Worm (Caenorhabditis elegans): Measurements from ENCODE around the gene Y1A5A.1.
A peak's percentile ranks its signal among the peaks of the same experiment; 100 is the strongest.

The Y1A5A.1 gene

DNA sequence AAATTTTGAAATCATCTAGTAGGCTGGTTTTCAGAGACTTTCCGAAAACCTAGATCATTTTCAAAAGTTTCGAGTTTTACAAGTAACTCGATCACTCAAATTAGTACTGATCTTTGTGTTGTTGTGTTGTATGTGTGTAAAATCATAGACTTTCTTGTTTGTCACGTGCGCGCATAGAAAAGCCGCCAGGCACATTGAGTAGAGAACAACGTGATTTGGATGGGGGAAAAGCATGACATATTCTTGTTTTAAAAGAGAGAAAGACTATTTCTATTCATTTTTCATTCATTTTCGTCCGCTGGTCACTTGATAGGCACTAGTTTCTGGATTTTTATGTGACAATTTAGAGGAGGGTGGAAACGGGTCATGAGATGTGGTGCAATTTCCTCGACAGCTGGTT, 32.2 kb downstream of the Y1A5A.1 start (continued):
- TF ChIP-seq nhr-28 (tag; optimal IDR thresholded peaks at IDR 0.05) (peak; percentile 52), gei-8 (GFP tag; optimal IDR thresholded peaks at IDR 0.05) (no peak), madf-5 (GFP tag; IDR thresholded peaks at IDR 0.05) (no peak)

DNA sequence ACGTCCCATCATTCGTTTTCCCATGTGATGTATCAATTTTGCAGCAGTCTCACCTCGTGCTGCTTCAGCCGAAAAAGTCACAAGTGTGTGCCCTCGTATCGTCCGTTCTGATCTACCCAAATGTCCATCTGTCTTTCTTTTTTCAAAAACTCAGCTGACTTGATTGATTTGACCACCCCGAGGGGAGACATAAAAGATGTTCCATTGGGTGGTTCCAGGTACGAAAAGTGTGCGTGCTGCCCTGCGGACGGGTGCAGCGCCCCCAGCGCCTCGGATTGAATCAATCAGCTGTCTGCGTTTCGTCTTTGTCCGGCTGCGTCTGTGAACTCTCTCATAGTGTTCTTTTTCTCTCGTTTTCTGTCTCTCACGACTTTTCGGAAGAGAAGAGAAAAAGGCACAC, 33.2 kb downstream of the Y1A5A.1 start:
- TF ChIP-seq lsy-2 (tag; optimal IDR thresholded peaks at IDR 0.05) (peak; percentile 1 to 65), egl-43 (GFP tag; IDR thresholded peaks at IDR 0.05) (no peak), zfp-3 (GFP tag; conservative IDR thresholded peaks at IDR 0.05) (no peak), hmg-1.1 (GFP tag; IDR thresholded peaks at IDR 0.05) (no peak; the same call in none of the 2 replicates), rbr-2 (tag; optimal IDR thresholded peaks at IDR 0.05) (peak; percentile 20), daf-16 (GFP tag; optimal IDR thresholded peaks at IDR 0.05) (no peak), daf-16 (tag; optimal IDR thresholded peaks at IDR 0.05) (peak; percentile 34), ceh-20 (GFP tag; IDR thresholded peaks at IDR 0.05) (peak; percentile 81), ceh-82 (tag; optimal IDR thresholded peaks at IDR 0.05) (no peak), dmd-6 (GFP tag; IDR thresholded peaks at IDR 0.05) (peak; percentile 69), aly-2 (tag; optimal IDR thresholded peaks at IDR 0.05) (no peak), nhr-28 (tag; optimal IDR thresholded peaks at IDR 0.05) (peak; percentile 70), nhr-11 (tag; optimal IDR thresholded peaks at IDR 0.05) (peak; percentile 43), spr-3 (GFP tag; optimal IDR thresholded peaks at IDR 0.05) (no peak), arid-1 (GFP tag; conservative IDR thresholded peaks at IDR 0.05) (no peak), cey-2 (tag; optimal IDR thresholded peaks at IDR 0.05; ENCODE audit: borderline replicate concordance, insufficient read depth) (peak; percentile 25), attf-4 (tag; optimal IDR thresholded peaks at IDR 0.05) (no peak), madf-9 (GFP tag; conservative IDR thresholded peaks at IDR 0.05) (0 out of 2 replicates have a peak, but pooled peaks have one; percentile 33), nhr-42 (GFP tag; IDR thresholded peaks at IDR 0.05) (no peak), nhr-102 (tag; optimal IDR thresholded peaks at IDR 0.05) (peak; percentile 36), hlh-30 (tag; optimal IDR thresholded peaks at IDR 0.05; ENCODE audit: insufficient read depth) (peak; percentile 96), Y105C5A.15 (GFP tag; IDR thresholded peaks at IDR 0.05) (no peak), lin-39 (tag; optimal IDR thresholded peaks at IDR 0.05) (peak; percentile 63), mep-1 (tag; optimal IDR thresholded peaks at IDR 0.05) (peak; percentile 56), set-16 (GFP tag; IDR thresholded peaks at IDR 0.05) (peak; percentile 74; the same call in 1 of the 2 replicates), nhr-48 (tag; optimal IDR thresholded peaks at IDR 0.05) (peak; percentile 93), F44E2.7 (GFP tag; IDR thresholded peaks at IDR 0.05) (no peak), php-3 (GFP tag; IDR thresholded peaks at IDR 0.05) (no peak), tra-1 (GFP tag; IDR thresholded peaks at IDR 0.05) (no peak; the same call in 1 of the 2 replicates), lim-7 (GFP tag; IDR thresholded peaks at IDR 0.05) (no peak), dmd-9 (GFP tag; IDR thresholded peaks at IDR 0.05) (no peak), dpl-1 (GFP tag; optimal IDR thresholded peaks at IDR 0.05) (no peak), ama-1 (optimal IDR thresholded peaks at IDR 0.05) (no peak), nhr-111 (GFP tag; optimal IDR thresholded peaks at IDR 0.05) (no peak), ces-1 (GFP tag; optimal IDR thresholded peaks at IDR 0.05) (no peak), F26F4.8 (GFP tag; conservative IDR thresholded peaks at IDR 0.05) (no peak), aha-1 (tag) (peak; percentile 92), nhr-77 (tag; optimal IDR thresholded peaks at IDR 0.05) (peak; percentile 57), ceh-28 (tag; optimal IDR thresholded peaks at IDR 0.05) (peak; percentile 2), snpc-1.2 (GFP tag; IDR thresholded peaks at IDR 0.05) (no peak), duxl-1 (tag; optimal IDR thresholded peaks at IDR 0.05; ENCODE audit: poor library complexity) (no peak), F37D6.2 (tag; optimal IDR thresholded peaks at IDR 0.05) (peak; percentile 9), nhr-25 (tag; optimal IDR thresholded peaks at IDR 0.05; ENCODE audit: borderline replicate concordance, insufficient read depth) (no peak), madf-5 (GFP tag; IDR thresholded peaks at IDR 0.05) (0 out of 4 replicates have a peak, but pooled peaks of 1 of the 2 experiments have one; percentile 49), mdt-29 (GFP tag; IDR thresholded peaks at IDR 0.05) (0 out of 2 replicates have a peak, but pooled peaks have one; percentile 48), nhr-6 (tag; optimal IDR thresholded peaks at IDR 0.05) (peak; percentile 24), Y75B8A.6 (GFP tag; IDR thresholded peaks at IDR 0.05) (no peak), snpc-4 (tag; optimal IDR thresholded peaks at IDR 0.05) (no peak)
